Fruit fly (Drosophila melanogaster): ENCODE measurements around the gene mRpL2.
A peak's percentile ranks its signal among the peaks of the same experiment; 100 is the strongest.

mRpL2 gene

dm6 chr3L:11118627-11119395 lies 1.8 kb upstream of the mRpL2 start (continued):
- TF ChIP-seq CG14667 (GFP tag; IDR thresholded peaks at IDR 0.05), result no peak
- TF ChIP-seq C15 (GFP tag; IDR thresholded peaks at IDR 0.05), result 0 out of 3 replicates have a peak, but pooled peaks have one; percentile 66
- TF ChIP-seq CG9609 (GFP tag; optimal IDR thresholded peaks at IDR 0.05), result peak; percentile 16
- TF ChIP-seq zfh1 (GFP tag; IDR thresholded peaks at IDR 0.05), result peak; percentile 77
- TF ChIP-seq CG32772 (GFP tag; IDR thresholded peaks at IDR 0.05), result no peak
- TF ChIP-seq CG17802 (tag; optimal IDR thresholded peaks at IDR 0.05), result no peak
- TF ChIP-seq CG30431 (GFP tag; optimal IDR thresholded peaks at IDR 0.05), result no peak
- 0 out of 3 replicates have a peak, but pooled peaks have one; percentile 26 for TF ChIP-seq H15 (GFP tag; IDR thresholded peaks at IDR 0.05)
- TF ChIP-seq slou (GFP tag; optimal IDR thresholded peaks at IDR 0.05), result peak; percentile 22
- TF ChIP-seq CG8924 (tag; optimal IDR thresholded peaks at IDR 0.05), result peak; percentile 86
- TF ChIP-seq seq (GFP tag; IDR thresholded peaks at IDR 0.05), result peak; percentile 80
- peak; percentile 25 for TF ChIP-seq phol (tag; optimal IDR thresholded peaks at IDR 0.05)
- TF ChIP-seq hkb (optimal IDR thresholded peaks at IDR 0.05), result no peak
- peak; percentile 85 for TF ChIP-seq hkb (GFP tag; IDR thresholded peaks at IDR 0.05)
- peak; percentile 37 for TF ChIP-seq Lhr (GFP tag; optimal IDR thresholded peaks at IDR 0.05)
- no peak for TF ChIP-seq ind (GFP tag; optimal IDR thresholded peaks at IDR 0.05)
- peak; percentile 65 for TF ChIP-seq Deaf1 (tag; optimal IDR thresholded peaks at IDR 0.05)
- no peak for TF ChIP-seq CG8478 (optimal IDR thresholded peaks at IDR 0.05)
- no peak; the same call in 1 of the 2 replicates for TF ChIP-seq lmd (GFP tag; IDR thresholded peaks at IDR 0.05)
- TF ChIP-seq CG13624 (GFP tag; optimal IDR thresholded peaks at IDR 0.05), result peak; percentile 37
- TF ChIP-seq CG10267 (tag; optimal IDR thresholded peaks at IDR 0.05), result peak; percentile 25
- no peak for TF ChIP-seq Mrtf (GFP tag; IDR thresholded peaks at IDR 0.05)
- TF ChIP-seq ab (GFP tag; optimal IDR thresholded peaks at IDR 0.05), result no peak
- peak; percentile 47 for TF ChIP-seq stwl (tag; optimal IDR thresholded peaks at IDR 0.05)
- TF ChIP-seq CG33557 (GFP tag; optimal IDR thresholded peaks at IDR 0.05), result peak; percentile 85
- peak; percentile 47 for TF ChIP-seq en (GFP tag; optimal IDR thresholded peaks at IDR 0.05)
- TF ChIP-seq crp (GFP tag; optimal IDR thresholded peaks at IDR 0.05), result peak in 1 of 2 experiments; percentile 32
- no peak for TF ChIP-seq Neu2 (GFP tag; optimal IDR thresholded peaks at IDR 0.05; ENCODE audit: borderline replicate concordance)
- peak; percentile 29 for TF ChIP-seq CG12391 (tag; optimal IDR thresholded peaks at IDR 0.05)
- TF ChIP-seq CG11398 (GFP tag; optimal IDR thresholded peaks at IDR 0.05), result peak; percentile 68
- peak; percentile 64; the same call in 1 of the 3 replicates for TF ChIP-seq CG17361 (GFP tag; IDR thresholded peaks at IDR 0.05)
- TF ChIP-seq nmo (GFP tag; optimal IDR thresholded peaks at IDR 0.05), result peak; percentile 16
- peak; percentile 12; the same call in 1 of the 3 replicates for TF ChIP-seq CG34224 (GFP tag; IDR thresholded peaks at IDR 0.05; ENCODE audit: partially characterized antibody)
- TF ChIP-seq aop (GFP tag; IDR thresholded peaks at IDR 0.05), result no peak
- TF ChIP-seq CG3163 (GFP tag; optimal IDR thresholded peaks at IDR 0.05), result peak; percentile 72
- TF ChIP-seq odd (GFP tag; optimal IDR thresholded peaks at IDR 0.05), result peak; percentile 58
- peak; percentile 93 for TF ChIP-seq fd64A (GFP tag; optimal IDR thresholded peaks at IDR 0.05)
- peak; percentile 21 for TF ChIP-seq Sry-β (GFP tag; optimal IDR thresholded peaks at IDR 0.05)
- peak; percentile 54 for TF ChIP-seq CG2116 (GFP tag; optimal IDR thresholded peaks at IDR 0.05)
- TF ChIP-seq unpg (GFP tag; optimal IDR thresholded peaks at IDR 0.05), result peak; percentile 61
- TF ChIP-seq CG14860 (GFP tag; IDR thresholded peaks at IDR 0.05; ENCODE audit: partially characterized antibody), result no peak
- peak; percentile 6 for TF ChIP-seq CTCF (GFP tag; optimal IDR thresholded peaks at IDR 0.05)
- TF ChIP-seq Drgx (GFP tag; IDR thresholded peaks at IDR 0.05), result peak; percentile 53; the same call in 1 of the 2 replicates
- TF ChIP-seq D19B (GFP tag; optimal IDR thresholded peaks at IDR 0.05), result peak; percentile 22
- TF ChIP-seq bowl (GFP tag; IDR thresholded peaks at IDR 0.05), result no peak
- TF ChIP-seq CG16813 (GFP tag; IDR thresholded peaks at IDR 0.05; ENCODE audit: partially characterized antibody), result no peak
- TF ChIP-seq eyg (GFP tag; optimal IDR thresholded peaks at IDR 0.05), result peak; percentile 33
- no peak for TF ChIP-seq CG17612 (GFP tag; IDR thresholded peaks at IDR 0.05)
- TF ChIP-seq Ets97D (GFP tag; optimal IDR thresholded peaks at IDR 0.05), result peak; percentile 8
- TF ChIP-seq Bdp1 (GFP tag; optimal IDR thresholded peaks at IDR 0.05), result peak; percentile 4

All from whole organism, embryonic.